Worm (Caenorhabditis elegans) whole organism, young adult: ENCODE results near the gene Y54G2A.7.

Source experiments
- B0019.2 ChIP-seq: fragments of 200-800 bp; sonication (Bioruptor generic); conservative IDR thresholded peaks from 2 replicates; pipeline ENCODE4 v1.3.6; 2022; ENCODE audit warnings: missing genetic modification reagents, missing genetic modification characterization, missing compliant biosample characterization
- B0035.1 ChIP-seq: sonication (generic microtip); optimal IDR thresholded peaks from 2 replicates; lab custom pipeline; 2016; ENCODE audit warnings: missing genetic modification characterization, mild to moderate bottlenecking, missing compliant biosample characterization, missing genotype, missing genetic modification reagents
- B0261.1 ChIP-seq: sonication (generic microtip); optimal IDR thresholded peaks from 2 replicates; lab custom pipeline; 2016; ENCODE audit warnings: mild to moderate bottlenecking, missing genetic modification characterization, moderate library complexity, missing compliant biosample characterization
- F22D6.2 ChIP-seq: sonication (generic microtip); optimal IDR thresholded peaks from 2 replicates; lab custom pipeline; 2016; ENCODE audit warnings: mild to moderate bottlenecking, missing genetic modification characterization, missing compliant biosample characterization
- F33H1.4 ChIP-seq: fragments of 200-800 bp; sonication (Bioruptor generic); IDR thresholded peaks from 2 replicates; pipeline ENCODE4 v1.3.6; 2022; ENCODE audit warnings: missing genetic modification reagents, missing genetic modification characterization, missing compliant biosample characterization
- F52B5.7 ChIP-seq: sonication (generic microtip); optimal IDR thresholded peaks from 2 replicates; lab custom pipeline; 2016; ENCODE audit warnings: mild to moderate bottlenecking, missing genetic modification characterization, missing compliant biosample characterization
- K12H6.12 ChIP-seq: fragments of 200-800 bp; sonication (Bioruptor generic); optimal IDR thresholded peaks from 2 replicates; lab custom pipeline; 2018; ENCODE audit warnings: mild to moderate bottlenecking, missing genetic modification characterization, missing compliant biosample characterization
- T07F8.4 ChIP-seq: sonication (generic microtip); optimal IDR thresholded peaks from 2 replicates; lab custom pipeline; 2016; ENCODE audit warnings: mild to moderate bottlenecking, missing genetic modification characterization, moderate library complexity, missing compliant biosample characterization
- Y53F4B.3 ChIP-seq: fragments of 200-800 bp; sonication (Bioruptor generic); IDR thresholded peaks from 2 replicates; pipeline ENCODE4 v1.3.6; 2022; ENCODE audit warnings: missing genetic modification reagents, missing genetic modification characterization, missing compliant biosample characterization
- Y53G8AR.9 ChIP-seq: fragments of 200-800 bp; sonication (Bioruptor generic); conservative IDR thresholded peaks from 2 replicates; pipeline ENCODE4 v1.3.6; 2022; ENCODE audit warnings: missing genetic modification reagents, missing genetic modification characterization, missing compliant biosample characterization
- Y56A3A.18 ChIP-seq: fragments of 200-800 bp; sonication (Bioruptor generic); IDR thresholded peaks from 2 replicates; pipeline ENCODE4 v1.3.6; 2022; ENCODE audit warnings: missing genetic modification reagents, missing genetic modification characterization, missing compliant biosample characterization
- ZK185.1 ChIP-seq: sonication (generic microtip); optimal IDR thresholded peaks from 2 replicates; lab custom pipeline; 2016; ENCODE audit warnings: mild to moderate bottlenecking, missing genetic modification characterization, missing compliant biosample characterization; ENCODE audit not compliant: poor library complexity, severe bottlenecking
- aptf-2 ChIP-seq: fragments of 200-800 bp; sonication (Bioruptor generic); conservative IDR thresholded peaks from 2 replicates; pipeline ENCODE4 v1.3.6; 2022; ENCODE audit warnings: missing genetic modification reagents, missing genetic modification characterization, missing compliant biosample characterization
- atf-7 ChIP-seq: sonication (generic microtip); optimal IDR thresholded peaks from 2 replicates; lab custom pipeline; 2017; ENCODE audit warnings: mild to moderate bottlenecking, missing genetic modification characterization, missing compliant biosample characterization
- attf-3 ChIP-seq: fragments of 200-800 bp; sonication (Bioruptor generic); conservative IDR thresholded peaks from 2 replicates; pipeline ENCODE4 v1.3.6; 2022; ENCODE audit warnings: missing genetic modification reagents, missing genetic modification characterization, missing compliant biosample characterization
- attf-6 ChIP-seq: fragments of 200-800 bp; sonication (Bioruptor generic); IDR thresholded peaks from 2 replicates; pipeline ENCODE4 v1.3.6; 2022; ENCODE audit warnings: missing genetic modification reagents, missing genetic modification characterization, missing compliant biosample characterization
- cebp-2 ChIP-seq: fragments of 200-800 bp; sonication (Bioruptor generic); IDR thresholded peaks from 2 replicates; pipeline ENCODE4 v1.3.6; 2022; ENCODE audit warnings: missing genetic modification characterization, missing compliant biosample characterization
- ceh-40 ChIP-seq: fragments of 200-800 bp; sonication (Bioruptor generic); IDR thresholded peaks from 2 replicates; pipeline ENCODE4 v1.3.6; 2022; ENCODE audit warnings: missing genetic modification characterization, missing compliant biosample characterization
- chd-7 ChIP-seq: sonication (generic microtip); optimal IDR thresholded peaks from 2 replicates; lab custom pipeline; 2016; ENCODE audit warnings: mild to moderate bottlenecking, missing genetic modification characterization, moderate library complexity, missing compliant biosample characterization
- die-1 ChIP-seq: sonication (generic microtip); optimal IDR thresholded peaks from 2 replicates; lab custom pipeline; 2016; ENCODE audit warnings: missing genotype, mild to moderate bottlenecking, missing genetic modification characterization, missing compliant biosample characterization
- dpl-1 ChIP-seq: fragments of 150-350 bp; optimal IDR thresholded peaks from 2 replicates; lab custom pipeline; 2014; ENCODE audit warnings: missing biosample characterization, missing genetic modification reagents, missing genetic modification characterization
- egl-44 ChIP-seq: fragments of 200-800 bp; sonication (Bioruptor generic); IDR thresholded peaks from 2 replicates; pipeline ENCODE4 v1.3.6; 2022; ENCODE audit warnings: missing genetic modification reagents, missing genetic modification characterization, missing compliant biosample characterization
- gei-17 ChIP-seq: fragments of 200-800 bp; sonication (Bioruptor generic); optimal IDR thresholded peaks from 2 replicates; lab custom pipeline; 2018; ENCODE audit warnings: mild to moderate bottlenecking, missing genetic modification characterization, missing compliant biosample characterization
- him-1 ChIP-seq: sonication (generic microtip); optimal IDR thresholded peaks from 2 replicates; lab custom pipeline; 2016; ENCODE audit warnings: missing genotype, missing genetic modification reagents, missing genetic modification characterization, missing compliant biosample characterization
- lin-26 ChIP-seq: fragments of 200-800 bp; sonication (Bioruptor generic); IDR thresholded peaks from 2 replicates; pipeline ENCODE4 v1.3.6; 2022; ENCODE audit warnings: missing genetic modification reagents, missing genetic modification characterization, missing compliant biosample characterization
- lin-40 ChIP-seq: sonication (generic microtip); optimal IDR thresholded peaks from 2 replicates; lab custom pipeline; 2016; ENCODE audit warnings: missing genetic modification characterization, mild to moderate bottlenecking, missing compliant biosample characterization, missing genotype, missing genetic modification reagents
- lsy-27 ChIP-seq: sonication (generic microtip); optimal IDR thresholded peaks from 2 replicates; lab custom pipeline; 2017; ENCODE audit warnings: missing genetic modification characterization, mild to moderate bottlenecking, missing compliant biosample characterization, antibody characterized with exemption, missing genotype, borderline replicate concordance; ENCODE audit not compliant: insufficient read depth
- madf-10 ChIP-seq: sonication (generic microtip); optimal IDR thresholded peaks from 2 replicates; lab custom pipeline; 2016; ENCODE audit warnings: mild to moderate bottlenecking, missing genetic modification characterization, missing compliant biosample characterization
- mcd-1 ChIP-seq: fragments of 200-800 bp; sonication (Bioruptor generic); IDR thresholded peaks from 2 replicates; pipeline ENCODE4 v1.3.6; 2022; ENCODE audit warnings: missing genetic modification reagents, missing genetic modification characterization, missing compliant biosample characterization
- mel-28 ChIP-seq: sonication (generic microtip); optimal IDR thresholded peaks from 2 replicates; lab custom pipeline; 2016; ENCODE audit warnings: borderline replicate concordance, mild to moderate bottlenecking, missing genetic modification characterization, missing compliant biosample characterization
- mxl-1 ChIP-seq: sonication (generic microtip); optimal IDR thresholded peaks from 2 replicates; lab custom pipeline; 2016; ENCODE audit warnings: missing genetic modification characterization, missing compliant biosample characterization
- nfyb-1 ChIP-seq: fragments of 200-800 bp; sonication (Bioruptor generic); IDR thresholded peaks from 2 replicates; pipeline ENCODE4 v1.3.6; 2022; ENCODE audit warnings: missing genetic modification reagents, missing genetic modification characterization, missing compliant biosample characterization
- nhr-90 ChIP-seq: sonication (generic microtip); optimal IDR thresholded peaks from 2 replicates; lab custom pipeline; 2016; ENCODE audit warnings: missing genotype, mild to moderate bottlenecking, missing genetic modification characterization, missing compliant biosample characterization
- pha-4 ChIP-seq: fragments of 150-350 bp; sonication (generic microtip); optimal IDR thresholded peaks from 2 replicates; lab custom pipeline; 2014; ENCODE audit warnings: missing biosample characterization, missing genetic modification reagents, missing genetic modification characterization
- rcor-1 ChIP-seq: fragments of 200-800 bp; sonication (Bioruptor generic); IDR thresholded peaks from 2 replicates; pipeline ENCODE4 v1.3.6; 2022; ENCODE audit warnings: missing genetic modification reagents, missing genetic modification characterization, missing compliant biosample characterization
- sdz-38 ChIP-seq: sonication (generic microtip); optimal IDR thresholded peaks from 2 replicates; lab custom pipeline; 2016; ENCODE audit warnings: missing genotype, missing genetic modification characterization, missing compliant biosample characterization
- snpc-1.1 ChIP-seq: sonication (generic microtip); optimal IDR thresholded peaks from 2 replicates; lab custom pipeline; 2017; ENCODE audit warnings: missing genetic modification characterization, mild to moderate bottlenecking, missing compliant biosample characterization, antibody characterized with exemption, moderate library complexity, missing genotype, missing genetic modification reagents; ENCODE audit not compliant: insufficient read depth
- snpc-1.3 ChIP-seq: sonication (generic microtip); optimal IDR thresholded peaks from 2 replicates; lab custom pipeline; 2017; ENCODE audit warnings: missing genetic modification characterization, mild to moderate bottlenecking, missing compliant biosample characterization, antibody characterized with exemption, moderate library complexity, missing genotype, missing genetic modification reagents; ENCODE audit not compliant: insufficient read depth
- snpc-4 ChIP-seq, 5 experiments: fragments of 150-350 bp in 1 of 5; sonication (generic microtip) in 4 of 5; optimal IDR thresholded peaks; 2 replicates each; lab custom pipeline; 2014 to 2018; ENCODE audit warnings: missing genetic modification characterization in 5 of 5, missing biosample characterization in 3 of 5, antibody characterized with exemption in 2 of 5, mild to moderate bottlenecking in 2 of 5, missing compliant biosample characterization in 2 of 5, missing genotype in 2 of 5, moderate library complexity in 2 of 5, missing genetic modification reagents in 1 of 5
- tbp1 ChIP-seq: fragments of 200-800 bp; sonication (Bioruptor generic); optimal IDR thresholded peaks from 2 replicates; lab custom pipeline; 2018; ENCODE audit warnings: mild to moderate bottlenecking, missing genetic modification characterization, missing compliant biosample characterization
- xnd-1 ChIP-seq: sonication (generic microtip); optimal IDR thresholded peaks from 2 replicates; lab custom pipeline; 2016; ENCODE audit warnings: missing genotype, missing genetic modification reagents, missing genetic modification characterization, missing compliant biosample characterization
- zim-3 ChIP-seq: sonication (generic microtip); optimal IDR thresholded peaks from 2 replicates; lab custom pipeline; 2017; ENCODE audit warnings: mild to moderate bottlenecking, missing genetic modification characterization, moderate library complexity, missing compliant biosample characterization
- ztf-18 ChIP-seq: sonication (generic microtip); optimal IDR thresholded peaks from 2 replicates; lab custom pipeline; 2016; ENCODE audit warnings: missing genotype, mild to moderate bottlenecking, missing genetic modification characterization, missing compliant biosample characterization
- ztf-28 ChIP-seq: fragments of 200-800 bp; sonication (Bioruptor generic); IDR thresholded peaks from 2 replicates; pipeline ENCODE4 v1.3.6; 2022; ENCODE audit warnings: missing genetic modification reagents, missing genetic modification characterization, missing compliant biosample characterization

Gene Y54G2A.7

DNA sequence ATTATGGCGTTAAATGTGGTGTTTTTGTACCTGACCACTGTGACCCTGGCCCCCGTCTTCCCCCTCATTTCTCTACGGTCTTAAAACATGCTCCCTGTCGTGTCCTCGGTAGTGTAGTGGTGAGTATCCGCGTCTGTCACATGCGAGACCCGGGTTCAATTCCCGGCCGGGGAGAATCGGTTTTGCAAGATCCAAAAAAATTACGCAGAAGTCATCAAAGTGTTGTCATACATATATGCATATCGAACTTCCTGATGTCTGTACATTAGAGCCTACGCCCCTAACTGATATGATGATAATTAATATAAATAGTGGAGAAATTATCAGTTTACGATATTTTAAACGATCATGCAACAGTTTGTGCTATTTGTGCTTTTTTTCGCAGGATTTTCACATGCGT, 32.9 kb upstream of the Y54G2A.7 start, which contains the start of gene Y54G2A.45 (continued):
- TF ChIP-seq rcor-1 (GFP tag; lab: Robert Waterston, UW) (peak; percentile 66), Y53G8AR.9 (GFP tag; lab: Robert Waterston, UW) (0 out of 2 replicates have a peak, but pooled peaks have one; percentile 38), ceh-40 (GFP tag; lab: Robert Waterston, UW) (peak; percentile 30; the same call in 1 of the 2 replicates), tbp1 (GFP tag; lab: Kevin White, UChicago) (peak; percentile 94), mcd-1 (GFP tag; lab: Robert Waterston, UW) (peak; percentile 65), F22D6.2 (tag; lab: Kevin White, UChicago) (peak; percentile 52), Y53F4B.3 (GFP tag; lab: Robert Waterston, UW) (no peak), snpc-1.1 (tag; lab: Kevin White, UChicago) (peak; percentile 47), lsy-27 (peak; percentile 59), atf-7 (tag; lab: Kevin White, UChicago) (peak; percentile 85), Y56A3A.18 (GFP tag; lab: Robert Waterston, UW) (peak; percentile 90; the same call in 1 of the 2 replicates), attf-3 (GFP tag; lab: Robert Waterston, UW) (peak; percentile 56), F33H1.4 (peak; percentile 46), die-1 (tag; lab: Kevin White, UChicago) (peak; percentile 81), cebp-2 (no peak), ztf-18 (tag; lab: Kevin White, UChicago) (peak; percentile 84), mel-28 (no peak), dpl-1 (GFP tag; lab: Kevin White, UChicago) (no peak), lin-26 (peak; percentile 92), aptf-2 (GFP tag; lab: Robert Waterston, UW) (no peak), ZK185.1 (tag; lab: Kevin White, UChicago) (peak; percentile 83), snpc-4 (GFP tag; optimal IDR thresholded peaks at IDR 0.05; lab: Kevin White, UChicago) (peak; percentile 72), snpc-4 (tag; optimal IDR thresholded peaks at IDR 0.05; lab: Kevin White, UChicago) (peak; percentile 3 to 78 (median 70)), B0035.1 (tag; lab: Kevin White, UChicago) (peak; percentile 50), B0261.1 (tag; lab: Kevin White, UChicago) (peak; percentile 92), sdz-38 (peak; percentile 43), T07F8.4 (tag; lab: Kevin White, UChicago) (peak; percentile 76), ztf-28 (GFP tag; lab: Robert Waterston, UW) (no peak), xnd-1 (tag; lab: Kevin White, UChicago) (peak; percentile 15), snpc-1.3 (tag; lab: Kevin White, UChicago) (peak; percentile 81), zim-3 (peak; percentile 56), B0019.2 (peak; percentile 34; the same call in 1 of the 2 replicates), pha-4 (no peak), nhr-90 (tag; lab: Kevin White, UChicago) (peak; percentile 94), lin-40 (tag; lab: Kevin White, UChicago) (peak; percentile 71)
- TF ChIP-seq, all 124 proteins: peak for 81

DNA sequence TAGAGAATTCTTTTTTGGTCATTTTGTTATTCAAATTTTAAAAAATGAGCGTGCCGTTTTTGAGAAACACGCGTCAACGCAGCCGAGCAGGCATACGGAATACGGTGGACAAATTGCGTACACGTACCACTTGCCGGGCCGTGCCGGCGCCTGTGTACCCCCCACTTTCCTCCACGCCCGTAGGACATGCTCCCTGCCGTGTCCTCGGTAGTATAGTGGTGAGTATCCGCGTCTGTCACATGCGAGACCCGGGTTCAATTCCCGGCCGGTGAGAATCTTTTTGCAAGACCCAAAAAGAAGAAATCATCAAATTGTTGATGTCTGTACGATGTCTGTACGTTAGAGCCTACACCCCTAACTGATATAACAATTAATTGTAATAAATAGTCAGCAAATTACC, 30.3 kb upstream of the Y54G2A.7 start:
- TF ChIP-seq snpc-4 (GFP tag; optimal IDR thresholded peaks at IDR 0.05; lab: Kevin White, UChicago) (no peak), snpc-4 (tag; optimal IDR thresholded peaks at IDR 0.05; lab: Kevin White, UChicago) (peak in 1 of 4 experiments; percentile 31), nhr-90 (tag; lab: Kevin White, UChicago) (peak; percentile 24), attf-3 (GFP tag; lab: Robert Waterston, UW) (0 out of 2 replicates have a peak, but pooled peaks have one; percentile 26), attf-6 (GFP tag; lab: Robert Waterston, UW) (0 out of 2 replicates have a peak, but pooled peaks have one; percentile 30), tbp1 (GFP tag; lab: Kevin White, UChicago) (peak; percentile 89), snpc-1.3 (tag; lab: Kevin White, UChicago) (no peak), Y56A3A.18 (GFP tag; lab: Robert Waterston, UW) (0 out of 2 replicates have a peak, but pooled peaks have one; percentile 29), cebp-2 (peak; percentile 33; the same call in 1 of the 2 replicates), madf-10 (no peak), him-1 (tag; lab: Kevin White, UChicago) (no peak), egl-44 (GFP tag; lab: Robert Waterston, UW) (peak; percentile 60; the same call in 1 of the 2 replicates), chd-7 (peak; percentile 17), rcor-1 (GFP tag; lab: Robert Waterston, UW) (no peak), lin-40 (tag; lab: Kevin White, UChicago) (no peak), mxl-1 (tag; lab: Kevin White, UChicago) (no peak), ceh-40 (GFP tag; lab: Robert Waterston, UW) (no peak), F52B5.7 (tag; lab: Kevin White, UChicago) (peak; percentile 4), B0261.1 (tag; lab: Kevin White, UChicago) (peak; percentile 70), nfyb-1 (GFP tag; lab: Robert Waterston, UW) (no peak), gei-17 (GFP tag; lab: Kevin White, UChicago) (no peak), K12H6.12 (tag; lab: Kevin White, UChicago) (peak; percentile 1)
